Fruit fly (Drosophila melanogaster) whole organism, embryonic: ENCODE results near the gene CG34008.

Source experiments
- Adf1 ChIP-seq: fragments of 200-800 bp; sonication (Bioruptor generic); IDR thresholded peaks from 2 replicates; pipeline ENCODE4 v1.3.6; 2022; ENCODE audit warnings: missing biosample characterization, missing genetic modification characterization
- Awh ChIP-seq: fragments of 200-800 bp; sonication (Bioruptor generic); IDR thresholded peaks from 2 replicates; pipeline ENCODE4, ENCODE4 v1.3.6; 2022; ENCODE audit warnings: missing biosample characterization, missing genetic modification characterization
- CG10274 ChIP-seq: fragments of 200-800 bp; sonication (Bioruptor generic); optimal IDR thresholded peaks from 3 replicates; lab custom pipeline; 2017; ENCODE audit warnings: missing biosample characterization, mild to moderate bottlenecking, missing genetic modification characterization
- CG14710 ChIP-seq: fragments of 200-800 bp; sonication (Bioruptor generic); optimal IDR thresholded peaks from 3 replicates; lab custom pipeline; 2019; ENCODE audit warnings: missing biosample characterization, mild to moderate bottlenecking, missing genetic modification characterization, moderate library complexity
- CG15269 ChIP-seq: fragments of 200-800 bp; sonication (Bioruptor generic); optimal IDR thresholded peaks from 2 replicates; lab custom pipeline; 2018; ENCODE audit warnings: missing biosample characterization, mild to moderate bottlenecking, missing genetic modification characterization, moderate library complexity
- CG16813 ChIP-seq: fragments of 200-800 bp; sonication (Bioruptor generic); IDR thresholded peaks from 3 replicates; pipeline ENCODE4 v1.3.6; 2022; ENCODE audit warnings: missing biosample characterization, missing genetic modification characterization; ENCODE audit not compliant: partially characterized antibody
- CG18262 ChIP-seq: fragments of 200-800 bp; optimal IDR thresholded peaks from 3 replicates; lab custom pipeline; 2019; ENCODE audit warnings: missing biosample characterization, mild to moderate bottlenecking, missing genetic modification characterization, moderate library complexity
- CG34224 ChIP-seq: fragments of 200-800 bp; sonication (Bioruptor generic); IDR thresholded peaks from 3 replicates; pipeline ENCODE4 v1.3.6; 2022; ENCODE audit warnings: missing biosample characterization, missing genetic modification characterization; ENCODE audit not compliant: partially characterized antibody
- CG4328 ChIP-seq: fragments of 200-800 bp; sonication (Bioruptor generic); optimal IDR thresholded peaks from 3 replicates; lab custom pipeline; 2017; ENCODE audit warnings: missing biosample characterization, missing genetic modification reagents, missing genetic modification characterization
- CG6654 ChIP-seq: fragments of 200-800 bp; sonication (Bioruptor generic); optimal IDR thresholded peaks from 2 replicates; lab custom pipeline; 2017; ENCODE audit warnings: missing biosample characterization, mild to moderate bottlenecking, missing genetic modification characterization
- CG6689 ChIP-seq: fragments of 200-800 bp; sonication (Bioruptor generic); IDR thresholded peaks from 2 replicates; pipeline ENCODE4 v1.3.6; 2022; ENCODE audit warnings: missing biosample characterization, missing genetic modification characterization
- CG7786 ChIP-seq: fragments of 200-800 bp; sonication (Bioruptor generic); optimal IDR thresholded peaks from 2 replicates; lab custom pipeline; 2016; ENCODE audit warnings: missing biosample characterization, missing genetic modification characterization
- CG7928 ChIP-seq: fragments of 200-800 bp; sonication (Bioruptor generic); optimal IDR thresholded peaks from 2 replicates; lab custom pipeline; 2017; ENCODE audit warnings: missing biosample characterization, mild to moderate bottlenecking, missing genetic modification characterization
- D19A ChIP-seq: fragments of 200-800 bp; optimal IDR thresholded peaks from 3 replicates; lab custom pipeline; 2019; ENCODE audit warnings: missing biosample characterization, mild to moderate bottlenecking, missing genetic modification characterization, moderate library complexity
- Dad ChIP-seq: fragments of 200-800 bp; sonication (Bioruptor generic); optimal IDR thresholded peaks from 3 replicates; lab custom pipeline; 2016; ENCODE audit warnings: missing biosample characterization, missing genetic modification characterization
- Deaf1 ChIP-seq: fragments of 200-800 bp; optimal IDR thresholded peaks from 3 replicates; lab custom pipeline; 2019; ENCODE audit warnings: missing biosample characterization, mild to moderate bottlenecking, missing genetic modification characterization, moderate library complexity
- Drgx ChIP-seq: fragments of 200-800 bp; sonication (Bioruptor generic); IDR thresholded peaks from 2 replicates; pipeline ENCODE4 v1.3.6; 2022; ENCODE audit warnings: missing biosample characterization, missing genetic modification characterization
- Ets97D ChIP-seq: fragments of 200-800 bp; sonication (Bioruptor generic); optimal IDR thresholded peaks from 3 replicates; lab custom pipeline; 2016; ENCODE audit warnings: missing biosample characterization, missing genetic modification characterization
- HLHmδ ChIP-seq: fragments of 200-800 bp; sonication (Bioruptor generic); optimal IDR thresholded peaks from 2 replicates; lab custom pipeline; 2018; ENCODE audit warnings: missing biosample characterization, mild to moderate bottlenecking, missing genetic modification characterization, moderate library complexity
- Hand ChIP-seq: fragments of 200-800 bp; sonication (Bioruptor generic); optimal IDR thresholded peaks from 2 replicates; lab custom pipeline; 2017; ENCODE audit warnings: mild to moderate bottlenecking, missing biosample characterization, missing genetic modification reagents, missing genetic modification characterization
- Mes4 ChIP-seq: fragments of 200-800 bp; sonication (Bioruptor generic); optimal IDR thresholded peaks from 2 replicates; lab custom pipeline; 2016; ENCODE audit warnings: missing biosample characterization, missing genetic modification characterization
- Mrtf ChIP-seq: fragments of 200-800 bp; sonication (Bioruptor generic); IDR thresholded peaks from 3 replicates; pipeline ENCODE4 v1.3.6; 2022; ENCODE audit warnings: missing biosample characterization, missing genetic modification characterization
- NFAT ChIP-seq: fragments of 200-800 bp; sonication (Bioruptor generic); IDR thresholded peaks from 2 replicates; pipeline ENCODE4 v1.3.6; 2022; ENCODE audit warnings: missing biosample characterization, missing genetic modification characterization
- Nf-YC ChIP-seq: fragments of 200-800 bp; optimal IDR thresholded peaks from 3 replicates; lab custom pipeline; 2019; ENCODE audit warnings: missing biosample characterization, mild to moderate bottlenecking, missing genetic modification characterization, moderate library complexity
- Pdp1 ChIP-seq, 2 experiments: fragments of 200-800 bp; sonication (Bioruptor generic); optimal IDR thresholded peaks; 3 replicates each; lab custom pipeline; 2016; ENCODE audit warnings: missing biosample characterization in 2 of 2, missing genetic modification characterization in 2 of 2, mild to moderate bottlenecking in 1 of 2, moderate library complexity in 1 of 2
- Rfx ChIP-seq: fragments of 200-800 bp; sonication (Bioruptor generic); IDR thresholded peaks from 2 replicates; pipeline ENCODE4 v1.3.6; 2022; ENCODE audit warnings: missing biosample characterization, missing genetic modification characterization
- Rx ChIP-seq: fragments of 200-800 bp; sonication (Bioruptor generic); IDR thresholded peaks from 2 replicates; pipeline ENCODE4 v1.3.6; 2022; ENCODE audit warnings: missing biosample characterization, missing genetic modification characterization
- ash1 ChIP-seq: fragments of 200-800 bp; sonication (Bioruptor generic); optimal IDR thresholded peaks from 2 replicates; lab custom pipeline; 2018; ENCODE audit warnings: missing biosample characterization, mild to moderate bottlenecking, missing genetic modification characterization
- bsh ChIP-seq, 2 experiments: fragments of 200-800 bp; sonication (Bioruptor generic); optimal IDR thresholded peaks; 2 replicates each; lab custom pipeline; 2017 to 2018; ENCODE audit warnings: mild to moderate bottlenecking in 2 of 2, missing biosample characterization in 2 of 2, missing genetic modification characterization in 2 of 2, moderate library complexity in 1 of 2
- cato ChIP-seq: fragments of 200-800 bp; sonication (Bioruptor generic); optimal IDR thresholded peaks from 2 replicates; lab custom pipeline; 2016; ENCODE audit warnings: missing biosample characterization, missing genetic modification characterization, borderline replicate concordance
- chif ChIP-seq, 2 experiments: fragments of 200-800 bp; sonication (Bioruptor generic); optimal IDR thresholded peaks; 3 replicates each; lab custom pipeline; 2016; ENCODE audit warnings: missing biosample characterization in 2 of 2, missing genetic modification characterization in 2 of 2
- crp ChIP-seq, 2 experiments: fragments of 200-800 bp; sonication (Bioruptor generic); optimal IDR thresholded peaks; 2 replicates in 1 of 2; 3 replicates in 1 of 2; lab custom pipeline; 2017; ENCODE audit warnings: missing biosample characterization in 2 of 2, missing genetic modification characterization in 2 of 2, mild to moderate bottlenecking in 1 of 2, moderate library complexity in 1 of 2
- dati ChIP-seq: fragments of 200-800 bp; sonication (Bioruptor generic); IDR thresholded peaks from 2 replicates; pipeline ENCODE4 v1.3.6; 2022; ENCODE audit warnings: missing biosample characterization, missing genetic modification characterization
- dimm ChIP-seq: fragments of 200-800 bp; sonication (Bioruptor generic); IDR thresholded peaks from 2 replicates; pipeline ENCODE4 v1.3.6; 2022; ENCODE audit warnings: missing biosample characterization, missing genetic modification characterization
- dmrt11E ChIP-seq: fragments of 200-800 bp; sonication (Bioruptor generic); optimal IDR thresholded peaks from 3 replicates; lab custom pipeline; 2018; ENCODE audit warnings: missing biosample characterization, mild to moderate bottlenecking, missing genetic modification characterization, moderate library complexity
- fd64A ChIP-seq: fragments of 200-800 bp; sonication (Bioruptor generic); optimal IDR thresholded peaks from 3 replicates; lab custom pipeline; 2018; ENCODE audit warnings: missing biosample characterization, mild to moderate bottlenecking, missing genetic modification characterization
- ind ChIP-seq: fragments of 200-800 bp; sonication (Bioruptor generic); optimal IDR thresholded peaks from 3 replicates; lab custom pipeline; 2016; ENCODE audit warnings: missing biosample characterization, missing genetic modification characterization
- insv ChIP-seq, 2 experiments: fragments of 200-800 bp; sonication (Bioruptor generic); optimal IDR thresholded peaks; 3 replicates each; lab custom pipeline; 2016 to 2018; ENCODE audit warnings: missing biosample characterization in 2 of 2, missing genetic modification characterization in 2 of 2
- klu ChIP-seq: fragments of 200-800 bp; sonication (Bioruptor generic); IDR thresholded peaks from 2 replicates; pipeline ENCODE4 v1.3.6; 2022; ENCODE audit warnings: missing biosample characterization, missing genetic modification characterization
- nerfin-2 ChIP-seq: fragments of 200-800 bp; sonication (Bioruptor generic); IDR thresholded peaks from 2 replicates; pipeline ENCODE4 v1.3.6; 2022; ENCODE audit warnings: missing biosample characterization, missing genetic modification characterization; ENCODE audit not compliant: partially characterized antibody
- pan ChIP-seq, 4 experiments: fragments of >200 bp in 3 of 4; fragments of 200-800 bp in 1 of 4; sonication (Bioruptor generic) in 1 of 4; optimal IDR thresholded peaks in 3 of 4; IDR thresholded peaks in 1 of 4; 2 replicates each; pipeline versions ENCODE4 v1.3.6 to Lab custom; 2017 to 2022; ENCODE audit warnings: missing biosample characterization in 2 of 4, missing genetic modification characterization in 2 of 4, mixed read lengths in 1 of 4
- pho ChIP-seq: fragments of 200-800 bp; sonication (Bioruptor generic); optimal IDR thresholded peaks from 2 replicates; lab custom pipeline; 2016; ENCODE audit warnings: missing biosample characterization, missing genetic modification characterization
- pnt ChIP-seq: fragments of 200-800 bp; sonication (Bioruptor generic); optimal IDR thresholded peaks from 3 replicates; lab custom pipeline; 2016; ENCODE audit warnings: missing biosample characterization, missing genetic modification characterization
- schlank ChIP-seq: fragments of 200-800 bp; sonication (Bioruptor generic); optimal IDR thresholded peaks from 2 replicates; lab custom pipeline; 2018; ENCODE audit warnings: missing biosample characterization, mild to moderate bottlenecking, missing genetic modification characterization
- sr ChIP-seq: fragments of 200-800 bp; sonication (Bioruptor generic); IDR thresholded peaks from 3 replicates; pipeline ENCODE4 v1.3.6; 2022; ENCODE audit warnings: missing biosample characterization, missing genetic modification characterization
- sug ChIP-seq: fragments of 200-800 bp; optimal IDR thresholded peaks from 2 replicates; lab custom pipeline; 2019; ENCODE audit warnings: missing biosample characterization, mild to moderate bottlenecking, missing genetic modification characterization, moderate library complexity
- vvl ChIP-seq: fragments of 200-800 bp; sonication (Bioruptor generic); IDR thresholded peaks from 2 replicates; pipeline ENCODE4 v1.3.6; 2022; ENCODE audit warnings: missing biosample characterization, missing genetic modification characterization
- wdn ChIP-seq: fragments of 200-800 bp; sonication (Bioruptor generic); IDR thresholded peaks from 2 replicates; pipeline ENCODE4 v1.3.6; 2022; ENCODE audit warnings: missing biosample characterization, missing genetic modification characterization

The CG34008 gene

DNA sequence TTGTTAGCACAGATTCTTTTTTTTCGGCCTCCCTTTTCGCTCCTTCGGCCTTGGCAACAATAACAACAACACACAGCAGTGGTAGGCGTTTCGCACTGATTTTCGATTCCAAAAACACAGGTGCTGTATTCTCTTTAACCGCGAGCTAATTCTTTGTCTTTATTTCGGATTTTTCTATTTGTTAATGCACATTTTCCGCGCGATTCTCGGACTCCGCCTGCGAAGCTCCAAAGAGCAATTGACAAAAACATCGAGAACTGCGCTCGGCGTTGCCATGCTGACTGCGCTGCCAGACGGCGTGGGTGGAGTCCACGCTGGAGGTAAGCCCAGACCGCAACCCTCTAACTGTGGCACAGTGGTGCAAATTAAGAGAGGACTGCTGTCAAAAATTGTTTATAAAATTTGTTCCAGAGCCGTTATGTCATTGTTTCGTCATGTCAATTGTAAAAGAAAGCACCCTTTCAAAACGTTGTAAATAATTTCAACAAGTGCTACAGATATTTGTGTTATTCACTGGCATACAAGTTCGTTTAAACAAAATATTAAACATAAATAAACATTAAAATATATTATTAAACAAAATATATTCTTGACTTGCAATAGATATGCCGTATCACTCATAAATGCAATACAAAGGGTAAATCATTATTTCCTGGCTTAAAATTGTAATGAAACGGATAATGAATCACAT lies 23.8 kb downstream of the CG34008 start, which contains the start of the genes DPCoAC and CG5180 (continued):
- TF ChIP-seq sr (GFP tag; lab: Robert Waterston, UW): peak; percentile 78
- peak; percentile 30; the same call in 1 of the 2 replicates for TF ChIP-seq Rx
- TF ChIP-seq pan (optimal IDR thresholded peaks at IDR 0.05; lab: Kevin White, UChicago): no peak
- peak in 1 of 2 experiments; percentile 76 for TF ChIP-seq pan (GFP tag; optimal IDR thresholded peaks at IDR 0.05 in 1 of 2, IDR thresholded peaks at IDR 0.05 in 1 of 2)
- peak; percentile 53 for TF ChIP-seq CG14710 (tag; lab: Kevin White, UChicago)
- no peak for TF ChIP-seq CG4328
- TF ChIP-seq NFAT (GFP tag; lab: Robert Waterston, UW): peak; percentile 92
- TF ChIP-seq nerfin-2 (GFP tag; lab: Robert Waterston, UW): peak; percentile 61
- peak; percentile 83 for TF ChIP-seq Adf1 (GFP tag; lab: Robert Waterston, UW)
- peak; percentile 25 for TF ChIP-seq Deaf1 (tag; lab: Kevin White, UChicago)
- 0 out of 2 replicates have a peak, but pooled peaks have one; percentile 23 for TF ChIP-seq dati (GFP tag; lab: Robert Waterston, UW)
- TF ChIP-seq ash1: peak; percentile 71
- peak; percentile 38 for TF ChIP-seq Nf-YC (tag; lab: Kevin White, UChicago)
- TF ChIP-seq CG15269 (tag; lab: Kevin White, UChicago): peak; percentile 59
- TF ChIP-seq CG10274 (GFP tag; lab: Kevin White, UChicago): no peak
- TF ChIP-seq Mes4 (GFP tag; lab: Kevin White, UChicago): peak; percentile 14
- peak; percentile 30 to 64 for TF ChIP-seq chif (GFP tag; optimal IDR thresholded peaks at IDR 0.05; lab: Kevin White, UChicago)
- no peak for TF ChIP-seq cato (GFP tag; lab: Kevin White, UChicago)
- peak; percentile 1 for TF ChIP-seq schlank (tag; lab: Kevin White, UChicago)
- TF ChIP-seq HLHmδ (GFP tag; lab: Kevin White, UChicago): peak; percentile 8
- TF ChIP-seq CG7928: peak; percentile 21
- TF ChIP-seq klu: peak; percentile 87
- peak; percentile 22 for TF ChIP-seq dmrt11E
- peak; percentile 57 for TF ChIP-seq wdn (GFP tag; lab: Robert Waterston, UW)
- TF ChIP-seq dimm (GFP tag; lab: Robert Waterston, UW): 0 out of 2 replicates have a peak, but pooled peaks have one; percentile 19
- peak; percentile 50 for TF ChIP-seq CG34224 (GFP tag; lab: Robert Waterston, UW)
- peak; percentile 44 for TF ChIP-seq Drgx (GFP tag; lab: Robert Waterston, UW)
- TF ChIP-seq CG6654 (GFP tag; lab: Kevin White, UChicago): no peak
- TF ChIP-seq insv (GFP tag; optimal IDR thresholded peaks at IDR 0.05; lab: Kevin White, UChicago): no peak
- peak; percentile 8 for TF ChIP-seq pnt (GFP tag; lab: Kevin White, UChicago)
- TF ChIP-seq CG6689 (GFP tag; lab: Robert Waterston, UW): peak; percentile 57; the same call in 1 of the 2 replicates
- peak; percentile 59 for TF ChIP-seq CG7786 (GFP tag; lab: Kevin White, UChicago)
- peak; percentile 51 for TF ChIP-seq CG16813 (GFP tag; lab: Robert Waterston, UW)
- peak; percentile 83 for TF ChIP-seq Ets97D
- TF ChIP-seq Hand (GFP tag; lab: Kevin White, UChicago): peak; percentile 15
- TF ChIP-seq ind (GFP tag; lab: Kevin White, UChicago): peak; percentile 72
- peak; percentile 68 for TF ChIP-seq sug (tag; lab: Kevin White, UChicago)
- TF ChIP-seq Mrtf (GFP tag; lab: Robert Waterston, UW): peak; percentile 71; the same call in 2 of the 3 replicates
- TF ChIP-seq crp (GFP tag; optimal IDR thresholded peaks at IDR 0.05; lab: Kevin White, UChicago): peak in 1 of 2 experiments; percentile 36
- TF ChIP-seq fd64A (GFP tag; lab: Kevin White, UChicago): no peak
- peak; percentile 43 for TF ChIP-seq D19A
- peak in 1 of 2 experiments; percentile 35 for TF ChIP-seq bsh (GFP tag; optimal IDR thresholded peaks at IDR 0.05; lab: Kevin White, UChicago)
- peak; percentile 80; the same call in 1 of the 2 replicates for TF ChIP-seq vvl (GFP tag; lab: Robert Waterston, UW)
- TF ChIP-seq Dad (GFP tag; lab: Kevin White, UChicago): peak; percentile 58
- TF ChIP-seq Pdp1 (GFP tag; optimal IDR thresholded peaks at IDR 0.05; lab: Kevin White, UChicago): peak; percentile 58 to 59
- TF ChIP-seq CG18262 (tag; lab: Kevin White, UChicago): peak; percentile 59
- peak; percentile 69 for TF ChIP-seq Awh (GFP tag; lab: Robert Waterston, UW)
- peak; percentile 70 for TF ChIP-seq pho (GFP tag; lab: Kevin White, UChicago)
- peak; percentile 88 for TF ChIP-seq Rfx (GFP tag; lab: Robert Waterston, UW)
